Worm (Caenorhabditis elegans) whole organism, mixed stage, embryonic: ENCODE data around the gene R07G3.8.

Experiments used
- M03D4.4 ChIP-seq: sonication (generic microtip); optimal IDR thresholded peaks from 2 replicates; lab custom pipeline; 2017; ENCODE audit warnings: mild to moderate bottlenecking, missing genetic modification characterization, missing compliant biosample characterization
- bed-3 ChIP-seq: fragments of 200-800 bp; sonication (Bioruptor generic); optimal IDR thresholded peaks from 3 replicates; lab custom pipeline; 2018; ENCODE audit warnings: mild to moderate bottlenecking, missing genetic modification characterization, moderate library complexity, missing compliant biosample characterization
- blmp-1 ChIP-seq: fragments of 150-350 bp; optimal IDR thresholded peaks from 2 replicates; lab custom pipeline; 2014; ENCODE audit warnings: missing biosample characterization, missing genetic modification characterization
- ceh-39 ChIP-seq: fragments of 150-350 bp; optimal IDR thresholded peaks from 2 replicates; lab custom pipeline; 2014; ENCODE audit warnings: missing biosample characterization, missing genetic modification characterization
- ceh-43 ChIP-seq: fragments of 200-800 bp; sonication (Bioruptor generic); optimal IDR thresholded peaks from 2 replicates; lab custom pipeline; 2018; ENCODE audit warnings: mild to moderate bottlenecking, missing genetic modification characterization, moderate library complexity, missing compliant biosample characterization
- ceh-83 ChIP-seq: fragments of 200-800 bp; sonication (Bioruptor generic); optimal IDR thresholded peaks from 2 replicates; lab custom pipeline; 2018; ENCODE audit warnings: mild to moderate bottlenecking, missing genetic modification characterization, missing compliant biosample characterization
- ces-1 ChIP-seq: fragments of 150-350 bp; optimal IDR thresholded peaks from 2 replicates; lab custom pipeline; 2014; ENCODE audit warnings: missing biosample characterization, missing genetic modification reagents, missing genetic modification characterization
- cnd-1 ChIP-seq: fragments of 200-800 bp; sonication (Bioruptor generic); optimal IDR thresholded peaks from 2 replicates; lab custom pipeline; 2018; ENCODE audit warnings: mild to moderate bottlenecking, missing genetic modification characterization, missing compliant biosample characterization
- elt-1 ChIP-seq: sonication (generic microtip); optimal IDR thresholded peaks from 2 replicates; lab custom pipeline; 2017; ENCODE audit warnings: missing genetic modification characterization, mild to moderate bottlenecking, missing compliant biosample characterization, antibody characterized with exemption, moderate library complexity, borderline replicate concordance; ENCODE audit not compliant: insufficient read depth
- elt-3 ChIP-seq: fragments of 150-350 bp; optimal IDR thresholded peaks from 2 replicates; lab custom pipeline; 2014; ENCODE audit warnings: missing biosample characterization, missing genetic modification characterization
- flh-1 ChIP-seq: fragments of 200-800 bp; sonication (Bioruptor generic); optimal IDR thresholded peaks from 2 replicates; lab custom pipeline; 2018; ENCODE audit warnings: mild to moderate bottlenecking, missing genetic modification characterization, moderate library complexity, missing compliant biosample characterization
- ham-2 ChIP-seq: fragments of 200-800 bp; sonication (Bioruptor generic); optimal IDR thresholded peaks from 2 replicates; lab custom pipeline; 2018; ENCODE audit warnings: mild to moderate bottlenecking, missing genetic modification characterization, missing compliant biosample characterization
- hlh-1 ChIP-seq: fragments of 150-350 bp; optimal IDR thresholded peaks from 2 replicates; lab custom pipeline; 2014; ENCODE audit warnings: missing biosample characterization, missing genetic modification reagents, missing genetic modification characterization
- lin-13 ChIP-seq: fragments of 150-350 bp; optimal IDR thresholded peaks from 2 replicates; lab custom pipeline; 2014; ENCODE audit warnings: missing biosample characterization, missing genetic modification characterization
- lin-32 ChIP-seq: fragments of 200-800 bp; sonication (Bioruptor generic); optimal IDR thresholded peaks from 2 replicates; lab custom pipeline; 2018; ENCODE audit warnings: mild to moderate bottlenecking, missing genetic modification characterization, missing compliant biosample characterization
- lsy-2 ChIP-seq: fragments of 150-350 bp; optimal IDR thresholded peaks from 2 replicates; lab custom pipeline; 2014; ENCODE audit warnings: missing biosample characterization, missing genetic modification characterization
- mab-5 ChIP-seq: fragments of 150-350 bp; optimal IDR thresholded peaks from 2 replicates; lab custom pipeline; 2014; ENCODE audit warnings: missing biosample characterization, missing genetic modification characterization
- mep-1 ChIP-seq: fragments of 150-350 bp; optimal IDR thresholded peaks from 2 replicates; lab custom pipeline; 2017; ENCODE audit warnings: missing biosample characterization, missing genetic modification reagents, missing genetic modification characterization, inconsistent platforms
- mls-2 ChIP-seq: sonication (generic microtip); optimal IDR thresholded peaks from 2 replicates; lab custom pipeline; 2016; ENCODE audit warnings: mild to moderate bottlenecking, missing genetic modification characterization, moderate library complexity, missing compliant biosample characterization
- nhr-12 ChIP-seq: fragments of 150-350 bp; optimal IDR thresholded peaks from 2 replicates; lab custom pipeline; 2014; ENCODE audit warnings: missing biosample characterization, missing genetic modification characterization
- nhr-237 ChIP-seq: fragments of 150-350 bp; optimal IDR thresholded peaks from 2 replicates; lab custom pipeline; 2014; ENCODE audit warnings: missing biosample characterization, missing genetic modification characterization
- nhr-28 ChIP-seq: fragments of 150-350 bp; optimal IDR thresholded peaks from 2 replicates; lab custom pipeline; 2014; ENCODE audit warnings: missing biosample characterization, missing genetic modification characterization
- nhr-76 ChIP-seq: sonication (generic microtip); optimal IDR thresholded peaks from 2 replicates; lab custom pipeline; 2017; ENCODE audit warnings: missing biosample characterization, missing genetic modification characterization
- pha-4 ChIP-seq: fragments of 150-350 bp; optimal IDR thresholded peaks from 2 replicates; lab custom pipeline; 2018; ENCODE audit warnings: missing biosample characterization, missing genetic modification reagents, missing genetic modification characterization
- sem-2 ChIP-seq: fragments of 200-800 bp; sonication (Bioruptor generic); optimal IDR thresholded peaks from 2 replicates; lab custom pipeline; 2018; ENCODE audit warnings: mild to moderate bottlenecking, missing genetic modification characterization, missing compliant biosample characterization
- snpc-4 ChIP-seq: fragments of 150-350 bp; optimal IDR thresholded peaks from 2 replicates; lab custom pipeline; 2014; ENCODE audit warnings: missing biosample characterization, missing genetic modification characterization
- sptf-1 ChIP-seq: sonication (generic microtip); optimal IDR thresholded peaks from 2 replicates; lab custom pipeline; 2017; ENCODE audit warnings: mild to moderate bottlenecking, missing genetic modification characterization, moderate library complexity, missing compliant biosample characterization
- tbx-8 ChIP-seq: fragments of 200-800 bp; sonication (Bioruptor generic); optimal IDR thresholded peaks from 2 replicates; lab custom pipeline; 2018; ENCODE audit warnings: mild to moderate bottlenecking, missing genetic modification characterization, moderate library complexity, missing compliant biosample characterization
- unc-120 ChIP-seq: sonication (generic microtip); optimal IDR thresholded peaks from 2 replicates; lab custom pipeline; 2017; ENCODE audit warnings: missing genetic modification characterization, missing compliant biosample characterization; ENCODE audit not compliant: poor library complexity, severe bottlenecking
- unc-39 ChIP-seq: fragments of 150-350 bp; optimal IDR thresholded peaks from 2 replicates; lab custom pipeline; 2014; ENCODE audit warnings: missing biosample characterization, missing genetic modification characterization
- unc-62 ChIP-seq: fragments of 150-350 bp; optimal IDR thresholded peaks from 2 replicates; lab custom pipeline; 2014; ENCODE audit warnings: missing biosample characterization, missing genetic modification reagents, missing genetic modification characterization
- zip-8 ChIP-seq: fragments of 150-350 bp; optimal IDR thresholded peaks from 2 replicates; lab custom pipeline; 2014; ENCODE audit warnings: missing biosample characterization, missing genetic modification characterization
- ztf-11 ChIP-seq: fragments of 150-350 bp; optimal IDR thresholded peaks from 2 replicates; lab custom pipeline; 2014; ENCODE audit warnings: missing biosample characterization, missing genetic modification characterization

Gene R07G3.8

DNA sequence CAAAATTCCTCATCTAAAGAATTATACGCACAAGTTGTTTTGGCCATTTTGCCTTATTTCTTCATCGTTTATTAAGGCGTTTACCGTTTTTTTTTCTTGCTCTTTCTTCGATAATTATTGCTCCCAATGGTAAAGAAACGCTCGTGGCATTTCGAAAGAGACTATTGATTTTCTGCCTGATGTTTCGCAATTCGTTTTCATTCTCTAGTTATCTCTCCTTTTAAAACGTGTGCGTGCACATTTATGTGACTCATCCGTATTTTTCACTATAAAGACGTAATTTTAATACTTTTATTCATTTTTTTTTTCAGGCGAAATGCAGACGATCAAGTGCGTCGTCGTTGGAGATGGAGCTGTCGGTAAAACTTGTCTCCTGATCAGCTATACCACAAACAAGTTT, 4.2 kb downstream of the R07G3.8 start, which contains the start of gene cdc-42:
Gene cdc-42, plus strand, starts transcription at position 312 of the 400 bp plus-strand sequence.
- TF ChIP-seq lin-13 (tag; lab: Kevin White, UChicago) (no peak), ces-1 (GFP tag; lab: Kevin White, UChicago) (peak; percentile 11)

DNA sequence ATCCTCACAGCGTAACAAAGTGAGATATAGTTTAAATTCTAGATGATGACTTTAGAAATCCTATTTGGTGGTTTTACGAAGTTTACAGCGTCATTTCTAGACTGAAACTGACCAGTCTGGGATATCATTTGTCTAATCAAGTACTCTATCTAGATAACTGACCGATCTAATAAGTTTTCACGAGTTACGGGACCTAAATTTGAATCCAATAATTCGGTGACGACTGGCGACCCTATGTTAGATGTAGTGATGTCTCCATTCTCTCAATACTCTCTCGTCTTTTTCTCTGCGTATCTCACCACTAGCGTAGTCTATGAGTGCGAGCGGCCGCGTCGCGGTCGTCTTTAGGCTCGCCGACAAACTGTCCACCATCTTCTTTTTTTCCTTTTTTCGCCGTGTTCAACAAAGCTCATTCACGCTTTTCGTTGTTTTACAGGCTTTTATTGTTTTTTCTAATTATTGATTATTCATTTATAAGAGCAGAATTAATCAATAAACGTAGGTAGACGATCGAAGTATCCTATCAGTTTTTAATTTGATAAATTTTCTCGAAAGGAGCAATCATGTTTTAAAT, 4.9 kb downstream of the R07G3.8 start:
- TF ChIP-seq flh-1 (no peak), nhr-76 (tag; lab: Kevin White, UChicago) (no peak), bed-3 (GFP tag; lab: Kevin White, UChicago) (no peak), sem-2 (GFP tag; lab: Kevin White, UChicago) (no peak), elt-3 (no peak), lin-32 (no peak), snpc-4 (tag; lab: Kevin White, UChicago) (no peak), ces-1 (GFP tag; lab: Kevin White, UChicago) (peak; percentile 69), ceh-83 (no peak), unc-39 (no peak), pha-4 (no peak), M03D4.4 (tag; lab: Kevin White, UChicago) (no peak), nhr-237 (tag; lab: Kevin White, UChicago) (no peak), ztf-11 (no peak), lsy-2 (peak; percentile 4), mep-1 (tag; lab: Kevin White, UChicago) (peak; percentile 42), elt-1 (no peak), blmp-1 (tag; lab: Kevin White, UChicago) (no peak), mls-2 (tag; lab: Kevin White, UChicago) (no peak), nhr-28 (tag; lab: Kevin White, UChicago) (no peak), ceh-39 (tag; lab: Kevin White, UChicago) (peak; percentile 14), mab-5 (tag; lab: Kevin White, UChicago) (no peak), unc-120 (tag; lab: Kevin White, UChicago) (peak; percentile 25), cnd-1 (tag; lab: Kevin White, UChicago) (no peak), zip-8 (tag; lab: Kevin White, UChicago) (no peak), tbx-8 (GFP tag; lab: Kevin White, UChicago) (no peak), unc-62 (GFP tag; lab: Kevin White, UChicago) (no peak), ceh-43 (GFP tag; lab: Kevin White, UChicago) (no peak), nhr-12 (tag; lab: Kevin White, UChicago) (no peak), hlh-1 (tag; lab: Kevin White, UChicago) (no peak), sptf-1 (no peak), ham-2 (GFP tag; lab: Kevin White, UChicago) (no peak), lin-13 (tag; lab: Kevin White, UChicago) (no peak)

DNA sequence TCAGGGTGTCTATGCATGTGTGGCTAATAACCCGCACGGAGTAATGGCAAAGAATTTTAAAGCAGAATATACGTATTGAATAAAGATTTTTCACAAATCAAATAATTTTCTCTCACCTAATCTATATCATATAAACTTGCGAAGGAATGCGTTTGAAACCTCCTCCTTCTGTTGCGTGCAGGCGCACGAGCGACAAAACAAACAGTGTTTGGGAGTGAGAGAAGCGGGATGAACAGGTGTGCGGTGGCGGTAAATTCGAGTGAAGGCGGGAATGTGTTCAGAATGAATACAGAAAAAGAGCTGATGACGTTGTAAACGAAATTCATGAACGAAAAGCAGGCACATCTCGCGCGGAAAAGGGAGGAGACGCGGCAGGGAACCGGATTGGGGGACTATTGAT, 6.0 kb downstream of the R07G3.8 start:
- TF ChIP-seq pha-4 = no peak
- TF ChIP-seq lin-32 = peak; percentile 10
- no peak for TF ChIP-seq lin-13 (tag; lab: Kevin White, UChicago)
- no peak for TF ChIP-seq nhr-28 (tag; lab: Kevin White, UChicago)
- TF ChIP-seq hlh-1 (tag; lab: Kevin White, UChicago) = peak; percentile 64

DNA sequence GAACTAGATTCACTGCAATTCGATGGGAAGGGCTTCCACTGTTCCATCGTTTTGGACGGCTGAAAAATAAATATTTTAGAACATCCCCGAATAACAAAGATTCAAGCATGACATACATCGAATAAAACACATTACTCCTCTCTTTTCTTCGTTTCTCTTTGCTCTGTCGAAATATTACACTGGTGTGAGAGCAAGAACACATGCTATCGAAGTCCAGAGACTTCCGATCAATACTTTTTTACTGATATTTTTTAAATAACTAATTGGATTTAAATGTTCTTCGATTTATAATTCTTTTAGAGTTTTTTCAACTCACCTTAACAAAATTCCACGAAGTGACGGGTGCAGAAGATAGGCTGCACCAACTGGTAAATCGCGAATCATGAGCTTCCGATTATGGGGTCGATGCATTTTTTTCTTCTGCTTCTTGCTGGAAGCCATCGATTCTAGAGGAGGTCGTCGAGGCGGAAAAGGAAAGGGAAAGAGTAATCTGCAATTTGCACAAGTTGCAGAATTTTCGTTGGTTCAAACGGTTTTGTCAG, 7.0 kb downstream of the R07G3.8 start, which contains the start of the genes oig-4 and R07G3.7:
Gene oig-4, plus strand, starts transcription at position 301 of the 542 bp plus-strand sequence.
Gene R07G3.7, minus strand, starts transcription at position 492 of the 542 bp plus-strand sequence.
- no peak for TF ChIP-seq tbx-8 (GFP tag; lab: Kevin White, UChicago)
- TF ChIP-seq hlh-1 (tag; lab: Kevin White, UChicago) = peak; percentile 29
- TF ChIP-seq, all 35 proteins: peak for 1

DNA sequence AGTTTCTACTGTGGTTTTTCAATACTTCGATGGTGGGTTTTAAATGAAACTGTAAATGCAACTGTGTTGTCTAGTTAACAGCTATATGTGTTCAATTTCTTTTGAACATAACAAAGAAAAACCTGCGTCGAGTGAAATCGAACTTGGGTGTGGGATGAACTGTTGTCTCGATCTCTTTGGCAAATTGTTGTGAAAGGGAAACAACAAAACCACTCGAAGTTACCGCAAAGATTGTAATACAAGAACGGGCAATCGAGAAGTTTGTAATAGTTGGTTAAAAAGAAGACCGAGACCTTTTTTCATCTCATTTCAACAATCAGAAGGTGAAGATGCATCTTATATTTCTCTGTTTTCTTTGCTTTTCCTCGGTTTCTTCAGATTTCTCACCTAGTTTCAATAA, 12.4 kb downstream of the R07G3.8 start, which contains the start of gene lips-17:
Gene lips-17, plus strand, starts transcription at position 301 of the 400 bp plus-strand sequence.
- TF ChIP-seq tbx-8 (GFP tag; lab: Kevin White, UChicago) (no peak), lsy-2 (no peak), blmp-1 (tag; lab: Kevin White, UChicago) (no peak)
- TF ChIP-seq, all 35 proteins: peak for 0
